Worm (Caenorhabditis elegans): ENCODE measurements around the gene gcy-37.

- TF ChIP-seq F52B5.7 (tag; optimal IDR thresholded peaks at IDR 0.05) = no peak
- TF ChIP-seq ztf-3 (GFP tag; optimal IDR thresholded peaks at IDR 0.05) = no peak
- no peak for TF ChIP-seq ama-1 (optimal IDR thresholded peaks at IDR 0.05)
- TF ChIP-seq ama-1 (GFP tag; optimal IDR thresholded peaks at IDR 0.05) = no peak
- TF ChIP-seq F39B2.1 (GFP tag; IDR thresholded peaks at IDR 0.05) = no peak
- TF ChIP-seq Y79H2A.3 (GFP tag; conservative IDR thresholded peaks at IDR 0.05) = no peak
These were observed at the start of gene gcy-37 for ce11 chrIV:2159069-2159468.
